Worm (Caenorhabditis elegans): Measurements from ENCODE around the gene rbm-26.
A peak's percentile ranks its signal among the peaks of the same experiment; 100 is the strongest.

The rbm-26 gene

ce11 chrIII:5710045-5710444, 1.3 kb upstream of the rbm-26 start, which contains the start of gene B0336.12:
B0336.12 (minus strand) TSS chrIII:5710145.
- TF ChIP-seq tbx-37 (GFP tag; conservative IDR thresholded peaks at IDR 0.05) (no peak), flt-1 (GFP tag; IDR thresholded peaks at IDR 0.05) (no peak), tra-4 (tag; optimal IDR thresholded peaks at IDR 0.05) (no peak), ama-1 (optimal IDR thresholded peaks at IDR 0.05) (no peak), aly-1 (tag; optimal IDR thresholded peaks at IDR 0.05) (no peak), hnd-1 (tag; optimal IDR thresholded peaks at IDR 0.05) (no peak), hmbx-1 (tag; optimal IDR thresholded peaks at IDR 0.05) (no peak), B0310.2 (tag; optimal IDR thresholded peaks at IDR 0.05) (no peak), scrt-1 (GFP tag; IDR thresholded peaks at IDR 0.05) (no peak), tbx-11 (GFP tag; IDR thresholded peaks at IDR 0.05) (no peak), ets-7 (tag; optimal IDR thresholded peaks at IDR 0.05) (no peak), hmg-4 (GFP tag; optimal IDR thresholded peaks at IDR 0.05) (no peak), ceh-13 (GFP tag; optimal IDR thresholded peaks at IDR 0.05) (no peak), ceh-36 (tag; optimal IDR thresholded peaks at IDR 0.05) (no peak), F13C5.2 (tag; optimal IDR thresholded peaks at IDR 0.05) (no peak)

ce11 chrIII:5710676-5711075, 666 bp upstream of the rbm-26 start:
- TF ChIP-seq scrt-1 (GFP tag; IDR thresholded peaks at IDR 0.05) (no peak), sea-1 (GFP tag; conservative IDR thresholded peaks at IDR 0.05) (0 out of 2 replicates have a peak, but pooled peaks have one; percentile 26), ets-7 (tag; optimal IDR thresholded peaks at IDR 0.05) (no peak), tbx-37 (GFP tag; conservative IDR thresholded peaks at IDR 0.05) (no peak), aly-1 (tag; optimal IDR thresholded peaks at IDR 0.05) (peak; percentile 3)

ce11 chrIII:5711881-5712643, 720 bp downstream of the rbm-26 start:
- TF ChIP-seq ets-7 (tag; optimal IDR thresholded peaks at IDR 0.05) (no peak), tbx-11 (GFP tag; IDR thresholded peaks at IDR 0.05) (no peak), B0310.2 (tag; optimal IDR thresholded peaks at IDR 0.05) (no peak), ceh-13 (GFP tag; optimal IDR thresholded peaks at IDR 0.05) (no peak)

- TF ChIP-seq aly-1 (tag; optimal IDR thresholded peaks at IDR 0.05) (no peak), B0310.2 (tag; optimal IDR thresholded peaks at IDR 0.05) (no peak), ceh-36 (tag; optimal IDR thresholded peaks at IDR 0.05) (no peak), tbx-37 (GFP tag; conservative IDR thresholded peaks at IDR 0.05) (no peak), sea-1 (GFP tag; conservative IDR thresholded peaks at IDR 0.05) (no peak), F13C5.2 (tag; optimal IDR thresholded peaks at IDR 0.05) (no peak), flt-1 (GFP tag; IDR thresholded peaks at IDR 0.05) (no peak), hmg-4 (GFP tag; optimal IDR thresholded peaks at IDR 0.05) (no peak), scrt-1 (GFP tag; IDR thresholded peaks at IDR 0.05) (no peak), tbx-11 (GFP tag; IDR thresholded peaks at IDR 0.05) (no peak), tra-4 (tag; optimal IDR thresholded peaks at IDR 0.05) (no peak), pes-1 (GFP tag; IDR thresholded peaks at IDR 0.05) (no peak), ceh-13 (GFP tag; optimal IDR thresholded peaks at IDR 0.05) (no peak)
Observed at ce11 chrIII:5714230-5714983, 3.1 kb downstream of the rbm-26 start, which contains the start of gene arf-1. arf-1 (plus strand) TSS chrIII:5714886.

- TF ChIP-seq scrt-1 (GFP tag; IDR thresholded peaks at IDR 0.05) (no peak), flt-1 (GFP tag; IDR thresholded peaks at IDR 0.05) (no peak), ets-7 (tag; optimal IDR thresholded peaks at IDR 0.05) (no peak), hmbx-1 (tag; optimal IDR thresholded peaks at IDR 0.05) (no peak), ceh-36 (tag; optimal IDR thresholded peaks at IDR 0.05) (peak; percentile 27), ceh-13 (GFP tag; optimal IDR thresholded peaks at IDR 0.05) (no peak), tbx-11 (GFP tag; IDR thresholded peaks at IDR 0.05) (no peak), tbx-37 (GFP tag; conservative IDR thresholded peaks at IDR 0.05) (no peak), ama-1 (optimal IDR thresholded peaks at IDR 0.05) (peak; percentile 83), hnd-1 (tag; optimal IDR thresholded peaks at IDR 0.05) (no peak), tra-4 (tag; optimal IDR thresholded peaks at IDR 0.05) (no peak), sea-1 (GFP tag; conservative IDR thresholded peaks at IDR 0.05) (no peak), aly-1 (tag; optimal IDR thresholded peaks at IDR 0.05) (no peak), pes-1 (GFP tag; IDR thresholded peaks at IDR 0.05) (no peak), F13C5.2 (tag; optimal IDR thresholded peaks at IDR 0.05) (no peak), B0310.2 (tag; optimal IDR thresholded peaks at IDR 0.05) (no peak), hmg-4 (GFP tag; optimal IDR thresholded peaks at IDR 0.05) (no peak)
Observed at ce11 chrIII:5714984-5715454, 3.7 kb downstream of the rbm-26 start.

ce11 chrIII:5715467-5715866, 4.1 kb downstream of the rbm-26 start:
- TF ChIP-seq hnd-1 (tag; optimal IDR thresholded peaks at IDR 0.05) (no peak), ets-7 (tag; optimal IDR thresholded peaks at IDR 0.05) (peak; percentile 11), tbx-37 (GFP tag; conservative IDR thresholded peaks at IDR 0.05) (0 out of 2 replicates have a peak, but pooled peaks have one; percentile 8), aly-1 (tag; optimal IDR thresholded peaks at IDR 0.05) (peak; percentile 70), hmg-4 (GFP tag; optimal IDR thresholded peaks at IDR 0.05) (peak; percentile 61), pes-1 (GFP tag; IDR thresholded peaks at IDR 0.05) (no peak), F13C5.2 (tag; optimal IDR thresholded peaks at IDR 0.05) (peak; percentile 54)

ce11 chrIII:5717173-5717748, 5.9 kb downstream of the rbm-26 start:
- TF ChIP-seq aly-1 (tag; optimal IDR thresholded peaks at IDR 0.05) (no peak), flt-1 (GFP tag; IDR thresholded peaks at IDR 0.05) (no peak), pes-1 (GFP tag; IDR thresholded peaks at IDR 0.05) (no peak), ceh-36 (tag; optimal IDR thresholded peaks at IDR 0.05) (no peak), ceh-13 (GFP tag; optimal IDR thresholded peaks at IDR 0.05) (no peak), tra-4 (tag; optimal IDR thresholded peaks at IDR 0.05) (no peak), ama-1 (optimal IDR thresholded peaks at IDR 0.05) (no peak), tbx-37 (GFP tag; conservative IDR thresholded peaks at IDR 0.05) (no peak), sea-1 (GFP tag; conservative IDR thresholded peaks at IDR 0.05) (no peak)
